Fruit fly (Drosophila melanogaster) whole organism, prepupa: ENCODE results near the gene CG32036.

Experiments
- CG15336 ChIP-seq: fragments of 200-800 bp; sonication (Bioruptor generic); IDR thresholded peaks from 2 replicates; pipeline ENCODE4 v1.3.6; 2022; ENCODE audit warnings: missing biosample characterization, missing genetic modification characterization
- CG1621 ChIP-seq: fragments of 200-800 bp; sonication (Bioruptor generic); optimal IDR thresholded peaks from 3 replicates; lab custom pipeline; 2018; ENCODE audit warnings: missing biosample characterization, mild to moderate bottlenecking, missing genetic modification characterization
- CG8319 ChIP-seq: fragments of 200-800 bp; sonication (Bioruptor generic); optimal IDR thresholded peaks from 3 replicates; lab custom pipeline; 2016; ENCODE audit warnings: missing biosample characterization, missing genetic modification characterization
- Hr38 ChIP-seq: sonication (Bioruptor generic); optimal IDR thresholded peaks from 2 replicates; lab custom pipeline; 2016; ENCODE audit warnings: missing biosample characterization, missing genetic modification characterization
- Lpt ChIP-seq: fragments of 200-800 bp; sonication (Bioruptor generic); optimal IDR thresholded peaks from 3 replicates; lab custom pipeline; 2016; ENCODE audit warnings: missing biosample characterization, missing genetic modification characterization
- Met ChIP-seq: fragments of 200-800 bp; sonication (Bioruptor generic); optimal IDR thresholded peaks from 3 replicates; lab custom pipeline; 2016; ENCODE audit warnings: missing biosample characterization, missing genetic modification characterization
- Sox15 ChIP-seq: fragments of 200-800 bp; sonication (Bioruptor generic); optimal IDR thresholded peaks from 3 replicates; lab custom pipeline; 2016; ENCODE audit warnings: missing biosample characterization, missing genetic modification characterization
- cyc ChIP-seq: fragments of 200-800 bp; sonication (Bioruptor generic); optimal IDR thresholded peaks from 3 replicates; lab custom pipeline; 2016; ENCODE audit warnings: missing biosample characterization, missing genetic modification characterization
- dsx ChIP-seq: fragments of 200-800 bp; optimal IDR thresholded peaks from 3 replicates; lab custom pipeline; 2019; ENCODE audit warnings: missing biosample characterization, mild to moderate bottlenecking, missing genetic modification characterization, moderate library complexity; ENCODE audit not compliant: poor library complexity, severe bottlenecking
- salr ChIP-seq, 2 experiments: fragments of 200-800 bp; sonication (Bioruptor generic); optimal IDR thresholded peaks; 3 replicates each; lab custom pipeline; 2016 to 2018; ENCODE audit warnings: missing biosample characterization in 2 of 2, missing genetic modification characterization in 2 of 2, mild to moderate bottlenecking in 1 of 2
- topi ChIP-seq: fragments of 200-800 bp; sonication (Bioruptor generic); optimal IDR thresholded peaks from 3 replicates; lab custom pipeline; 2016; ENCODE audit warnings: missing biosample characterization, missing genetic modification characterization

DNA sequence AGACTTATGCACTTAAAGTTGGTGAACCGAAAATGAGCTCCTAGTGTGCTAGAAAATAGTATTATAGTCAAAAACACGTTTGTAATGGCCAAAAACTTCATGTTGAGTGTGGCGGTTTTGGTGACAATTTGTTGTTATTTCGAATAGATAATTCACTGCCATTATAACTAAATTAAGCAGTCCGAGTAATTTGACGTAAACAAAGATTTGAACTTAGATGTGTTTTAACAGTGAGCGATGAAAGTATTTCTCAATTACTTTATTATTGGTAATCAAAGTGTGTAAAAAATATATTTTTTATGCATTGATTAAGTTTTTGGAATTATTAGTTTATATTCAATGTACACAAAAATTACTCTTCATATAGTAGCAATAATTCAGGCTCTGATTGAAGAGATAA, 24.3 kb upstream of the CG32036 start, which contains the start of gene CG33702:
- TF ChIP-seq CG1621 (tag; lab: Kevin White, UChicago) (no peak), Lpt (GFP tag; lab: Kevin White, UChicago) (no peak), CG15336 (no peak), Met (no peak), Hr38 (GFP tag; lab: Kevin White, UChicago) (no peak), cyc (GFP tag; lab: Kevin White, UChicago) (no peak), Sox15 (no peak), dsx (GFP tag; lab: Kevin White, UChicago) (no peak), salr (GFP tag; optimal IDR thresholded peaks at IDR 0.05; lab: Kevin White, UChicago) (no peak), CG8319 (GFP tag; lab: Kevin White, UChicago) (no peak), topi (GFP tag; lab: Kevin White, UChicago) (no peak)
